Worm (Caenorhabditis elegans) whole organism, late embryonic: Measurements from ENCODE around the gene nhl-2.

Experiments used
- ets-4 ChIP-seq: sonication (generic microtip); optimal IDR thresholded peaks from 2 replicates; lab custom pipeline; 2016; ENCODE audit warnings: missing genetic modification characterization, missing compliant biosample characterization
- nhr-232 ChIP-seq: sonication (generic microtip); optimal IDR thresholded peaks from 2 replicates; lab custom pipeline; 2016; ENCODE audit warnings: missing genetic modification characterization, missing compliant biosample characterization

- TF ChIP-seq ets-4 (no peak), nhr-232 (tag; lab: Kevin White, UChicago) (no peak)
Observed at ce11 chrIII:4887291-4887690, 11.6 kb downstream of the nhl-2 start, which contains the start of gene clec-6.
